Worm (Caenorhabditis elegans) whole organism, L1 larva: ENCODE data around the gene mpz-3.

Experiments used
- egl-13 ChIP-seq: sonication (generic microtip); optimal IDR thresholded peaks from 2 replicates; lab custom pipeline; 2016; ENCODE audit warnings: missing genotype, missing genetic modification reagents, missing genetic modification characterization, missing compliant biosample characterization
- nhr-11 ChIP-seq: fragments of 150-350 bp; optimal IDR thresholded peaks from 2 replicates; lab custom pipeline; 2014; ENCODE audit warnings: missing biosample characterization, missing genetic modification characterization
- nhr-19 ChIP-seq: fragments of 200-800 bp; sonication (Bioruptor generic); conservative IDR thresholded peaks from 2 replicates; pipeline ENCODE4 v1.3.6; 2022; ENCODE audit warnings: missing genetic modification characterization, missing compliant biosample characterization
- nhr-77 ChIP-seq: fragments of 150-350 bp; optimal IDR thresholded peaks from 2 replicates; lab custom pipeline; 2014; ENCODE audit warnings: missing biosample characterization, missing genetic modification characterization
- rnt-1 ChIP-seq: sonication (generic microtip); optimal IDR thresholded peaks from 2 replicates; lab custom pipeline; 2016; ENCODE audit warnings: mild to moderate bottlenecking, missing genetic modification characterization, moderate library complexity, missing compliant biosample characterization
- vab-15 ChIP-seq: sonication (generic microtip); optimal IDR thresholded peaks from 2 replicates; lab custom pipeline; 2017; ENCODE audit warnings: missing genotype, mild to moderate bottlenecking, missing genetic modification characterization, missing compliant biosample characterization

- no peak for TF ChIP-seq nhr-77
- TF ChIP-seq nhr-19 (GFP tag; lab: Robert Waterston, UW) = no peak
- TF ChIP-seq egl-13 = no peak
- no peak for TF ChIP-seq nhr-11 (tag; lab: Kevin White, UChicago)
- no peak for TF ChIP-seq vab-15
- no peak for TF ChIP-seq rnt-1 (tag; lab: Kevin White, UChicago)
Observed at ce11 chrII:6610262-6610661, 45.1 kb upstream of the mpz-3 start.
